Fruit fly (Drosophila melanogaster) whole organism, embryonic: Measurements from ENCODE around the gene CG14615.
"Not testable (repeated sequence)": the region's sequence is repeated elsewhere in the genome, so short reads cannot be mapped to it uniquely, and the experiment has no call there.

Experiments
- CG12391 ChIP-seq: fragments of 200-800 bp; sonication (Bioruptor generic); optimal IDR thresholded peaks from 3 replicates; lab custom pipeline; 2018; ENCODE audit warnings: missing biosample characterization, mild to moderate bottlenecking, missing genetic modification characterization, moderate library complexity
- cato ChIP-seq: fragments of 200-800 bp; sonication (Bioruptor generic); optimal IDR thresholded peaks from 2 replicates; lab custom pipeline; 2016; ENCODE audit warnings: missing biosample characterization, missing genetic modification characterization, borderline replicate concordance
- klu ChIP-seq: fragments of 200-800 bp; sonication (Bioruptor generic); IDR thresholded peaks from 2 replicates; pipeline ENCODE4 v1.3.6; 2022; ENCODE audit warnings: missing biosample characterization, missing genetic modification characterization
- ro ChIP-seq: fragments of 200-800 bp; sonication (Bioruptor generic); IDR thresholded peaks from 2 replicates; pipeline ENCODE4 v1.3.6; 2022; ENCODE audit warnings: missing biosample characterization, missing genetic modification characterization

dm6 chrX:22432929-22433605, 16.2 kb downstream of the CG14615 start:
- TF ChIP-seq ro (GFP tag; lab: Robert Waterston, UW); klu (GFP tag; lab: Robert Waterston, UW); CG12391; cato (GFP tag; lab: Kevin White, UChicago): not testable (repeated sequence)
